Worm (Caenorhabditis elegans) whole organism, mixed stage, embryonic: ENCODE measurements around the gene Y45G12B.2.
A peak's percentile ranks its signal among the peaks of the same experiment; 100 is the strongest.

ENCODE experiments used
- bed-3 ChIP-seq: fragments of 200-800 bp; sonication (Bioruptor generic); optimal IDR thresholded peaks from 3 replicates; lab custom pipeline; 2018; ENCODE audit warnings: mild to moderate bottlenecking, missing genetic modification characterization, moderate library complexity, missing compliant biosample characterization
- blmp-1 ChIP-seq: fragments of 150-350 bp; optimal IDR thresholded peaks from 2 replicates; lab custom pipeline; 2014; ENCODE audit warnings: missing biosample characterization, missing genetic modification characterization
- ceh-39 ChIP-seq: fragments of 150-350 bp; optimal IDR thresholded peaks from 2 replicates; lab custom pipeline; 2014; ENCODE audit warnings: missing biosample characterization, missing genetic modification characterization
- ceh-43 ChIP-seq: fragments of 200-800 bp; sonication (Bioruptor generic); optimal IDR thresholded peaks from 2 replicates; lab custom pipeline; 2018; ENCODE audit warnings: mild to moderate bottlenecking, missing genetic modification characterization, moderate library complexity, missing compliant biosample characterization
- ceh-83 ChIP-seq: fragments of 200-800 bp; sonication (Bioruptor generic); optimal IDR thresholded peaks from 2 replicates; lab custom pipeline; 2018; ENCODE audit warnings: mild to moderate bottlenecking, missing genetic modification characterization, missing compliant biosample characterization
- cnd-1 ChIP-seq: fragments of 200-800 bp; sonication (Bioruptor generic); optimal IDR thresholded peaks from 2 replicates; lab custom pipeline; 2018; ENCODE audit warnings: mild to moderate bottlenecking, missing genetic modification characterization, missing compliant biosample characterization
- drap-1 ChIP-seq: fragments of 200-800 bp; sonication (Bioruptor generic); optimal IDR thresholded peaks from 3 replicates; lab custom pipeline; 2018; ENCODE audit warnings: mild to moderate bottlenecking, missing genetic modification characterization, missing compliant biosample characterization
- elt-3 ChIP-seq: fragments of 150-350 bp; optimal IDR thresholded peaks from 2 replicates; lab custom pipeline; 2014; ENCODE audit warnings: missing biosample characterization, missing genetic modification characterization
- flh-1 ChIP-seq: fragments of 200-800 bp; sonication (Bioruptor generic); optimal IDR thresholded peaks from 2 replicates; lab custom pipeline; 2018; ENCODE audit warnings: mild to moderate bottlenecking, missing genetic modification characterization, moderate library complexity, missing compliant biosample characterization
- ham-2 ChIP-seq: fragments of 200-800 bp; sonication (Bioruptor generic); optimal IDR thresholded peaks from 2 replicates; lab custom pipeline; 2018; ENCODE audit warnings: mild to moderate bottlenecking, missing genetic modification characterization, missing compliant biosample characterization
- lin-13 ChIP-seq: fragments of 150-350 bp; optimal IDR thresholded peaks from 2 replicates; lab custom pipeline; 2014; ENCODE audit warnings: missing biosample characterization, missing genetic modification characterization
- lin-32 ChIP-seq: fragments of 200-800 bp; sonication (Bioruptor generic); optimal IDR thresholded peaks from 2 replicates; lab custom pipeline; 2018; ENCODE audit warnings: mild to moderate bottlenecking, missing genetic modification characterization, missing compliant biosample characterization
- mab-5 ChIP-seq: fragments of 150-350 bp; optimal IDR thresholded peaks from 2 replicates; lab custom pipeline; 2014; ENCODE audit warnings: missing biosample characterization, missing genetic modification characterization
- mep-1 ChIP-seq: fragments of 150-350 bp; optimal IDR thresholded peaks from 2 replicates; lab custom pipeline; 2017; ENCODE audit warnings: missing biosample characterization, missing genetic modification reagents, missing genetic modification characterization, inconsistent platforms
- nhr-12 ChIP-seq: fragments of 150-350 bp; optimal IDR thresholded peaks from 2 replicates; lab custom pipeline; 2014; ENCODE audit warnings: missing biosample characterization, missing genetic modification characterization
- nhr-2 ChIP-seq: fragments of 150-350 bp; optimal IDR thresholded peaks from 2 replicates; lab custom pipeline; 2014; ENCODE audit warnings: missing biosample characterization, missing genetic modification characterization
- nhr-237 ChIP-seq: fragments of 150-350 bp; optimal IDR thresholded peaks from 2 replicates; lab custom pipeline; 2014; ENCODE audit warnings: missing biosample characterization, missing genetic modification characterization
- nhr-28 ChIP-seq: fragments of 150-350 bp; optimal IDR thresholded peaks from 2 replicates; lab custom pipeline; 2014; ENCODE audit warnings: missing biosample characterization, missing genetic modification characterization
- nhr-76 ChIP-seq: sonication (generic microtip); optimal IDR thresholded peaks from 2 replicates; lab custom pipeline; 2017; ENCODE audit warnings: missing biosample characterization, missing genetic modification characterization
- pha-4 ChIP-seq: fragments of 150-350 bp; optimal IDR thresholded peaks from 2 replicates; lab custom pipeline; 2018; ENCODE audit warnings: missing biosample characterization, missing genetic modification reagents, missing genetic modification characterization
- sem-2 ChIP-seq: fragments of 200-800 bp; sonication (Bioruptor generic); optimal IDR thresholded peaks from 2 replicates; lab custom pipeline; 2018; ENCODE audit warnings: mild to moderate bottlenecking, missing genetic modification characterization, missing compliant biosample characterization
- snpc-4 ChIP-seq: fragments of 150-350 bp; optimal IDR thresholded peaks from 2 replicates; lab custom pipeline; 2014; ENCODE audit warnings: missing biosample characterization, missing genetic modification characterization
- sptf-1 ChIP-seq: sonication (generic microtip); optimal IDR thresholded peaks from 2 replicates; lab custom pipeline; 2017; ENCODE audit warnings: mild to moderate bottlenecking, missing genetic modification characterization, moderate library complexity, missing compliant biosample characterization
- tbx-8 ChIP-seq: fragments of 200-800 bp; sonication (Bioruptor generic); optimal IDR thresholded peaks from 2 replicates; lab custom pipeline; 2018; ENCODE audit warnings: mild to moderate bottlenecking, missing genetic modification characterization, moderate library complexity, missing compliant biosample characterization
- unc-120 ChIP-seq: sonication (generic microtip); optimal IDR thresholded peaks from 2 replicates; lab custom pipeline; 2017; ENCODE audit warnings: missing genetic modification characterization, missing compliant biosample characterization; ENCODE audit not compliant: poor library complexity, severe bottlenecking
- unc-39 ChIP-seq: fragments of 150-350 bp; optimal IDR thresholded peaks from 2 replicates; lab custom pipeline; 2014; ENCODE audit warnings: missing biosample characterization, missing genetic modification characterization
- ztf-11 ChIP-seq: fragments of 150-350 bp; optimal IDR thresholded peaks from 2 replicates; lab custom pipeline; 2014; ENCODE audit warnings: missing biosample characterization, missing genetic modification characterization

Gene Y45G12B.2

ce11 chrV:2690948-2691347, 3.6 kb upstream of the Y45G12B.2 start:
- TF ChIP-seq ham-2 (GFP tag; lab: Kevin White, UChicago) (no peak), ceh-43 (GFP tag; lab: Kevin White, UChicago) (no peak), sptf-1 (tag; lab: Kevin White, UChicago) (no peak), flh-1 (no peak), tbx-8 (no peak), sem-2 (GFP tag; lab: Kevin White, UChicago) (no peak), ztf-11 (no peak), mab-5 (tag; lab: Kevin White, UChicago) (no peak), unc-39 (tag; lab: Kevin White, UChicago) (no peak), drap-1 (GFP tag; lab: Kevin White, UChicago) (no peak), lin-32 (no peak), pha-4 (no peak), bed-3 (GFP tag; lab: Kevin White, UChicago) (no peak), nhr-76 (tag; lab: Kevin White, UChicago) (no peak), nhr-28 (tag; lab: Kevin White, UChicago) (no peak), ceh-83 (GFP tag; lab: Kevin White, UChicago) (no peak), nhr-12 (tag; lab: Kevin White, UChicago) (no peak), snpc-4 (tag; lab: Kevin White, UChicago) (no peak)
- TF ChIP-seq, all 35 proteins: peak for 0

- no peak for TF ChIP-seq cnd-1 (tag; lab: Kevin White, UChicago)
- TF ChIP-seq blmp-1, result no peak
- TF ChIP-seq pha-4, result no peak
- no peak for TF ChIP-seq bed-3 (GFP tag; lab: Kevin White, UChicago)
- no peak for TF ChIP-seq mep-1 (tag; lab: Kevin White, UChicago)
- TF ChIP-seq lin-13 (tag; lab: Kevin White, UChicago), result no peak
- TF ChIP-seq lin-32, result no peak
- TF ChIP-seq ztf-11, result no peak
- TF ChIP-seq snpc-4 (tag; lab: Kevin White, UChicago), result no peak
- TF ChIP-seq sem-2 (GFP tag; lab: Kevin White, UChicago), result no peak
Observed at ce11 chrV:2695935-2696334, 1.4 kb downstream of the Y45G12B.2 start, which contains the start of gene Y45G12B.3. TSS of gene Y45G12B.3 (minus strand) at chrV:2696254.

DNA sequence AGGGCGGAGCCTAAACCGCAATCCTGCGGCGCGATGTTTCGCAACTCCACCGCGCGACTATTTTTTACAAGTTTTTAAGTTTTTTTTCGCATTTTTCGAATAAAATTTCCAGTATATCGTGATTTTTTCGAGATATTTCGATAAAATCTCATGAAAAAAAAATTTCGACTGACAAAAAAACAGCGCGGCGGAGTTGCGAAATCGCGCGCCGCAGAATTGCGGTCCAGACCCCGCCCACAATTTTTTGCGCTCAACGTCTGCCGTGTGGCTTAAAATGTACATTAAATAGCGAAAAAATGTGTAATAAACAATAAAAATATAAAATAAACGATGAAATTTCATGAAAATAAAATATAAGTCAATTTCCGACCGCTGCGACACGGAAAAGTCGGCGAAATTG, 3.1 kb downstream of the Y45G12B.2 start:
- no peak for TF ChIP-seq drap-1 (GFP tag; lab: Kevin White, UChicago)
- TF ChIP-seq unc-39 (tag; lab: Kevin White, UChicago), result no peak
- no peak for TF ChIP-seq flh-1
- TF ChIP-seq ceh-83 (GFP tag; lab: Kevin White, UChicago), result no peak
- peak; percentile 27 for TF ChIP-seq sptf-1 (tag; lab: Kevin White, UChicago)
- TF ChIP-seq lin-32, result no peak

ce11 chrV:2698826-2699225, 4.3 kb downstream of the Y45G12B.2 start, which contains the start of gene nuo-5:
TSS of gene nuo-5 (plus strand) at chrV:2698972.
- TF ChIP-seq sem-2 (GFP tag; lab: Kevin White, UChicago) (no peak), ceh-39 (no peak), cnd-1 (tag; lab: Kevin White, UChicago) (no peak), ceh-43 (GFP tag; lab: Kevin White, UChicago) (no peak), nhr-12 (tag; lab: Kevin White, UChicago) (no peak), mab-5 (tag; lab: Kevin White, UChicago) (no peak)

ce11 chrV:2702883-2703282, 8.3 kb downstream of the Y45G12B.2 start:
- TF ChIP-seq ham-2 (GFP tag; lab: Kevin White, UChicago) (no peak), sem-2 (GFP tag; lab: Kevin White, UChicago) (no peak), ztf-11 (no peak), nhr-2 (tag; lab: Kevin White, UChicago) (no peak), sptf-1 (tag; lab: Kevin White, UChicago) (no peak), nhr-237 (tag; lab: Kevin White, UChicago) (no peak), nhr-12 (tag; lab: Kevin White, UChicago) (no peak), ceh-83 (GFP tag; lab: Kevin White, UChicago) (no peak), drap-1 (GFP tag; lab: Kevin White, UChicago) (no peak), mab-5 (tag; lab: Kevin White, UChicago) (no peak), snpc-4 (tag; lab: Kevin White, UChicago) (no peak), lin-32 (no peak), elt-3 (tag; lab: Kevin White, UChicago) (no peak), cnd-1 (tag; lab: Kevin White, UChicago) (no peak)

DNA sequence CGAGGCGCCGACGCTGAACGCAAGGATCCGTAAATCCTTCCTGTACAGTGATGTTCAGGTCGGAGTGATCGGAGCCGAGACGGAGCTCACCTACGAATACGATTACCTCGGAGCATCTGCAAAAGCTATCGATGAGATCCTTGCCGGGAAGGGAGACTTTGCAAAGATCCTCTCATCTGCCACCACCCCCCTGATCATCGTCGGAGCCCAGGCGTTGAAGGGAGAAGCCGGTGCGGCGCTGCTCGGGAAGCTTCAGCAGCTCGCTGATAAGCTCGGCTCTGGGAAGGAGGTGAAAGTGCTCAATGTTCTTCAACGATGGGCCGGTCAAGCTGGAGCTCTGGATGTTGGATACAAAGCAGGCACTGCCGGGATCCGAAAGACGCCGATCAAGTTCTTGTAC, 8.7 kb downstream of the Y45G12B.2 start:
- TF ChIP-seq unc-39 (tag; lab: Kevin White, UChicago), result no peak
- no peak for TF ChIP-seq bed-3 (GFP tag; lab: Kevin White, UChicago)
- TF ChIP-seq nhr-12 (tag; lab: Kevin White, UChicago), result no peak
- no peak for TF ChIP-seq flh-1
- no peak for TF ChIP-seq blmp-1
- TF ChIP-seq snpc-4 (tag; lab: Kevin White, UChicago), result no peak
- no peak for TF ChIP-seq lin-32
- no peak for TF ChIP-seq unc-120 (tag; lab: Kevin White, UChicago)
- TF ChIP-seq ham-2 (GFP tag; lab: Kevin White, UChicago), result no peak
